Fruit fly (Drosophila melanogaster) whole organism, prepupa: Measurements from ENCODE around the gene Samuel.

Experiments used
- Blimp-1 ChIP-seq: fragments of 200-800 bp; sonication (Bioruptor generic); optimal IDR thresholded peaks from 3 replicates; lab custom pipeline; 2017; ENCODE audit warnings: missing biosample characterization, missing genetic modification characterization, mild to moderate bottlenecking, moderate library complexity, missing genetic modification reagents
- CG10631 ChIP-seq: fragments of 200-800 bp; sonication (Bioruptor generic); optimal IDR thresholded peaks from 2 replicates; lab custom pipeline; 2016; ENCODE audit warnings: missing biosample characterization, missing genetic modification characterization
- CG10669 ChIP-seq: fragments of 200-800 bp; sonication (Bioruptor generic); optimal IDR thresholded peaks from 3 replicates; lab custom pipeline; 2018; ENCODE audit warnings: missing biosample characterization, mild to moderate bottlenecking, missing genetic modification characterization, moderate library complexity
- CG11294 ChIP-seq: fragments of 200-800 bp; sonication (Bioruptor generic); IDR thresholded peaks from 2 replicates; pipeline ENCODE4 v1.3.6; 2022; ENCODE audit warnings: missing biosample characterization, missing genetic modification characterization
- CG11762 ChIP-seq: fragments of 200-800 bp; sonication (Bioruptor generic); optimal IDR thresholded peaks from 3 replicates; lab custom pipeline; 2016; ENCODE audit warnings: missing biosample characterization, missing genetic modification characterization; ENCODE audit not compliant: insufficient read depth
- CG11902 ChIP-seq: fragments of 200-800 bp; sonication (Bioruptor generic); optimal IDR thresholded peaks from 3 replicates; lab custom pipeline; 2016; ENCODE audit warnings: missing biosample characterization, missing genetic modification characterization
- CG15336 ChIP-seq: fragments of 200-800 bp; sonication (Bioruptor generic); IDR thresholded peaks from 2 replicates; pipeline ENCODE4 v1.3.6; 2022; ENCODE audit warnings: missing biosample characterization, missing genetic modification characterization
- CG1621 ChIP-seq: fragments of 200-800 bp; sonication (Bioruptor generic); optimal IDR thresholded peaks from 3 replicates; lab custom pipeline; 2018; ENCODE audit warnings: missing biosample characterization, mild to moderate bottlenecking, missing genetic modification characterization
- CG16779 ChIP-seq: fragments of 200-800 bp; sonication (Bioruptor generic); optimal IDR thresholded peaks from 3 replicates; lab custom pipeline; 2017; ENCODE audit warnings: missing biosample characterization, mild to moderate bottlenecking, missing genetic modification characterization
- CG3032 ChIP-seq: fragments of 200-800 bp; optimal IDR thresholded peaks from 2 replicates; lab custom pipeline; 2019; ENCODE audit warnings: missing biosample characterization, mild to moderate bottlenecking, missing genetic modification characterization, moderate library complexity
- CG31627 ChIP-seq: fragments of 200-800 bp; sonication (Bioruptor generic); optimal IDR thresholded peaks from 3 replicates; lab custom pipeline; 2016; ENCODE audit warnings: missing biosample characterization, missing genetic modification characterization
- CG3919 ChIP-seq: fragments of 200-800 bp; sonication (Bioruptor generic); optimal IDR thresholded peaks from 3 replicates; lab custom pipeline; 2016; ENCODE audit warnings: missing biosample characterization, missing genetic modification characterization
- CG4318 ChIP-seq: fragments of 200-800 bp; sonication (Bioruptor generic); optimal IDR thresholded peaks from 3 replicates; lab custom pipeline; 2017; ENCODE audit warnings: missing biosample characterization, mild to moderate bottlenecking, missing genetic modification characterization
- CG6163 ChIP-seq: fragments of 200-800 bp; sonication (Bioruptor generic); IDR thresholded peaks from 3 replicates; pipeline ENCODE4 v1.3.6; 2022; ENCODE audit warnings: missing biosample characterization, missing genetic modification characterization
- CG6276 ChIP-seq: fragments of 200-800 bp; sonication (Bioruptor generic); optimal IDR thresholded peaks from 2 replicates; lab custom pipeline; 2017; ENCODE audit warnings: missing biosample characterization, mild to moderate bottlenecking, missing genetic modification characterization
- CG6792 ChIP-seq: fragments of 200-800 bp; sonication (Bioruptor generic); optimal IDR thresholded peaks from 3 replicates; lab custom pipeline; 2016; ENCODE audit warnings: missing biosample characterization, missing genetic modification characterization
- CG6808 ChIP-seq: fragments of 200-800 bp; sonication (Bioruptor generic); optimal IDR thresholded peaks from 3 replicates; lab custom pipeline; 2017; ENCODE audit warnings: missing biosample characterization, missing genetic modification characterization, mild to moderate bottlenecking, moderate library complexity, missing genetic modification reagents
- CG6854 ChIP-seq: fragments of 200-800 bp; sonication (Bioruptor generic); optimal IDR thresholded peaks from 2 replicates; lab custom pipeline; 2017; ENCODE audit warnings: missing biosample characterization, mild to moderate bottlenecking, missing genetic modification characterization
- CG7368 ChIP-seq: fragments of 200-800 bp; sonication (Bioruptor generic); optimal IDR thresholded peaks from 3 replicates; lab custom pipeline; 2016; ENCODE audit warnings: missing biosample characterization, missing genetic modification characterization
- CG8119 ChIP-seq: fragments of 200-800 bp; sonication (Bioruptor generic); IDR thresholded peaks from 3 replicates; pipeline ENCODE4 v1.3.6; 2022; ENCODE audit warnings: missing biosample characterization, missing genetic modification characterization
- CG8319 ChIP-seq: fragments of 200-800 bp; sonication (Bioruptor generic); optimal IDR thresholded peaks from 3 replicates; lab custom pipeline; 2016; ENCODE audit warnings: missing biosample characterization, missing genetic modification characterization
- CG8632 ChIP-seq: fragments of 200-800 bp; sonication (Bioruptor generic); optimal IDR thresholded peaks from 3 replicates; lab custom pipeline; 2016; ENCODE audit warnings: missing biosample characterization, missing genetic modification characterization
- Eip75B ChIP-seq: fragments of 200-800 bp; sonication (Bioruptor generic); optimal IDR thresholded peaks from 3 replicates; lab custom pipeline; 2016; ENCODE audit warnings: missing biosample characterization, missing genetic modification characterization
- Eip78C ChIP-seq: fragments of 200-800 bp; sonication (Bioruptor generic); peaks from one replicate; lab custom pipeline; 2016; ENCODE audit warnings: missing biosample characterization, missing genetic modification characterization
- Eip93F ChIP-seq: fragments of 200-800 bp; sonication (Bioruptor generic); optimal IDR thresholded peaks from 2 replicates; lab custom pipeline; 2016; ENCODE audit warnings: missing biosample characterization, mild to moderate bottlenecking, missing genetic modification characterization
- Ets21C ChIP-seq: fragments of 200-800 bp; sonication (Bioruptor generic); optimal IDR thresholded peaks from 3 replicates; lab custom pipeline; 2016; ENCODE audit warnings: missing biosample characterization, missing genetic modification characterization
- Ets96B ChIP-seq: fragments of 200-800 bp; optimal IDR thresholded peaks from 2 replicates; lab custom pipeline; 2019; ENCODE audit warnings: missing biosample characterization, mild to moderate bottlenecking, missing genetic modification characterization, moderate library complexity
- Gug ChIP-seq: fragments of 200-800 bp; sonication (Bioruptor generic); IDR thresholded peaks from 2 replicates; pipeline ENCODE4 v1.3.6; 2022; ENCODE audit warnings: missing biosample characterization, missing genetic modification characterization
- Hr39 ChIP-seq: fragments of 200-800 bp; sonication (Bioruptor generic); optimal IDR thresholded peaks from 2 replicates; lab custom pipeline; 2016; ENCODE audit warnings: missing biosample characterization, missing genetic modification characterization
- Met ChIP-seq: fragments of 200-800 bp; sonication (Bioruptor generic); optimal IDR thresholded peaks from 3 replicates; lab custom pipeline; 2016; ENCODE audit warnings: missing biosample characterization, missing genetic modification characterization
- OdsH ChIP-seq: fragments of 200-800 bp; sonication (Bioruptor generic); optimal IDR thresholded peaks from 3 replicates; lab custom pipeline; 2016; ENCODE audit warnings: missing biosample characterization, missing genetic modification characterization
- Sox102F ChIP-seq: fragments of 200-800 bp; sonication (Bioruptor generic); optimal IDR thresholded peaks from 2 replicates; lab custom pipeline; 2016; ENCODE audit warnings: missing biosample characterization, mild to moderate bottlenecking, missing genetic modification characterization
- Sox14 ChIP-seq: fragments of 200-800 bp; sonication (Bioruptor generic); optimal IDR thresholded peaks from 3 replicates; lab custom pipeline; 2016; ENCODE audit warnings: missing biosample characterization, missing genetic modification characterization
- Sox15 ChIP-seq: fragments of 200-800 bp; sonication (Bioruptor generic); optimal IDR thresholded peaks from 3 replicates; lab custom pipeline; 2016; ENCODE audit warnings: missing biosample characterization, missing genetic modification characterization
- achi ChIP-seq: fragments of 200-800 bp; sonication (Bioruptor generic); optimal IDR thresholded peaks from 3 replicates; lab custom pipeline; 2016; ENCODE audit warnings: missing biosample characterization, missing genetic modification characterization
- acj6 ChIP-seq: fragments of 200-800 bp; sonication (Bioruptor generic); optimal IDR thresholded peaks from 3 replicates; lab custom pipeline; 2016; ENCODE audit warnings: missing biosample characterization, missing genetic modification characterization
- cyc ChIP-seq: fragments of 200-800 bp; sonication (Bioruptor generic); optimal IDR thresholded peaks from 3 replicates; lab custom pipeline; 2016; ENCODE audit warnings: missing biosample characterization, missing genetic modification characterization
- dac ChIP-seq: fragments of 200-800 bp; sonication (Bioruptor generic); optimal IDR thresholded peaks from 2 replicates; lab custom pipeline; 2017; ENCODE audit warnings: missing biosample characterization, mild to moderate bottlenecking, missing genetic modification characterization
- dsx ChIP-seq: fragments of 200-800 bp; optimal IDR thresholded peaks from 3 replicates; lab custom pipeline; 2019; ENCODE audit warnings: missing biosample characterization, mild to moderate bottlenecking, missing genetic modification characterization, moderate library complexity; ENCODE audit not compliant: poor library complexity, severe bottlenecking
- eg ChIP-seq: fragments of 200-800 bp; sonication (Bioruptor generic); IDR thresholded peaks from 3 replicates; pipeline ENCODE4 v1.3.6; 2022; ENCODE audit warnings: missing biosample characterization, missing genetic modification characterization
- esn ChIP-seq: fragments of 200-800 bp; sonication (Bioruptor generic); optimal IDR thresholded peaks from 2 replicates; lab custom pipeline; 2016; ENCODE audit warnings: missing biosample characterization, mild to moderate bottlenecking, missing genetic modification characterization, moderate library complexity
- fkh ChIP-seq: fragments of 200-800 bp; sonication (Bioruptor generic); optimal IDR thresholded peaks from 3 replicates; lab custom pipeline; 2017; ENCODE audit warnings: missing biosample characterization, mild to moderate bottlenecking, missing genetic modification characterization, moderate library complexity
- net ChIP-seq: fragments of 200-800 bp; sonication (Bioruptor generic); optimal IDR thresholded peaks from 3 replicates; lab custom pipeline; 2016; ENCODE audit warnings: missing biosample characterization, missing genetic modification characterization
- ss ChIP-seq, 2 experiments: fragments of 200-800 bp; sonication (Bioruptor generic); optimal IDR thresholded peaks; 2 replicates in 1 of 2; 3 replicates in 1 of 2; lab custom pipeline; 2017 to 2018; ENCODE audit warnings: mild to moderate bottlenecking in 2 of 2, missing biosample characterization in 2 of 2, missing genetic modification characterization in 2 of 2, moderate library complexity in 1 of 2
- topi ChIP-seq: fragments of 200-800 bp; sonication (Bioruptor generic); optimal IDR thresholded peaks from 3 replicates; lab custom pipeline; 2016; ENCODE audit warnings: missing biosample characterization, missing genetic modification characterization

Samuel gene

dm6 chr2L:11014671-11015070, 52.1 kb downstream of the Samuel start (continued):
- TF ChIP-seq Sox15 (no peak), Sox102F (GFP tag; lab: Kevin White, UChicago) (no peak), ss (GFP tag; optimal IDR thresholded peaks at IDR 0.05; lab: Kevin White, UChicago) (peak; percentile 37 to 42), acj6 (GFP tag; lab: Kevin White, UChicago) (peak; percentile 60), Met (GFP tag; lab: Kevin White, UChicago) (peak; percentile 51), CG6792 (GFP tag; lab: Kevin White, UChicago) (peak; percentile 40), fkh (GFP tag; lab: Kevin White, UChicago) (no peak)
- TF ChIP-seq, all 60 proteins: peak for 27

dm6 chr2L:11014018-11014611, 52.7 kb downstream of the Samuel start:
- TF ChIP-seq CG15336 (GFP tag; lab: Robert Waterston, UW) (no peak), ss (GFP tag; optimal IDR thresholded peaks at IDR 0.05; lab: Kevin White, UChicago) (no peak), net (no peak), CG16779 (tag; lab: Kevin White, UChicago) (no peak), fkh (GFP tag; lab: Kevin White, UChicago) (no peak), CG10631 (GFP tag; lab: Kevin White, UChicago) (no peak), CG6808 (GFP tag; lab: Kevin White, UChicago) (no peak), acj6 (GFP tag; lab: Kevin White, UChicago) (no peak), cyc (no peak), CG3032 (tag; lab: Kevin White, UChicago) (no peak), CG6854 (GFP tag; lab: Kevin White, UChicago) (no peak), Hr39 (no peak)

dm6 chr2L:11010999-11011398, 55.8 kb downstream of the Samuel start, which contains the start of the genes Art8 and dUTPase:
Gene Art8 (minus strand): TSS chr2L:11011086.
Gene dUTPase (plus strand): TSS chr2L:11011312.
- no peak for TF ChIP-seq CG6276 (GFP tag; lab: Kevin White, UChicago)
- TF ChIP-seq CG1621: peak; percentile 13
- no peak for TF ChIP-seq CG6808 (GFP tag; lab: Kevin White, UChicago)
- TF ChIP-seq Ets96B (tag; lab: Kevin White, UChicago): peak; percentile 56
- TF ChIP-seq Hr39: no peak
- TF ChIP-seq CG6854 (GFP tag; lab: Kevin White, UChicago): no peak
- TF ChIP-seq CG6792 (GFP tag; lab: Kevin White, UChicago): peak; percentile 51
- TF ChIP-seq CG8119 (GFP tag; lab: Robert Waterston, UW): 0 out of 3 replicates have a peak, but pooled peaks have one; percentile 29
- peak; percentile 60 for TF ChIP-seq achi (GFP tag; lab: Kevin White, UChicago)
- TF ChIP-seq CG11762 (GFP tag; lab: Kevin White, UChicago): peak; percentile 39
- TF ChIP-seq net: no peak
- peak; percentile 70 for TF ChIP-seq CG10631 (GFP tag; lab: Kevin White, UChicago)
- TF ChIP-seq ss (GFP tag; optimal IDR thresholded peaks at IDR 0.05; lab: Kevin White, UChicago): no peak
- TF ChIP-seq eg: peak; percentile 40; the same call in 1 of the 3 replicates
- no peak for TF ChIP-seq Eip75B
- no peak for TF ChIP-seq CG8632
- TF ChIP-seq Sox14 (GFP tag; lab: Kevin White, UChicago): peak; percentile 31
- peak; percentile 53 for TF ChIP-seq Eip93F (GFP tag; lab: Kevin White, UChicago)
- no peak for TF ChIP-seq Gug
- peak; percentile 58 for TF ChIP-seq acj6 (GFP tag; lab: Kevin White, UChicago)
- TF ChIP-seq Met (GFP tag; lab: Kevin White, UChicago): peak; percentile 66
- TF ChIP-seq topi (GFP tag; lab: Kevin White, UChicago): peak; percentile 46
- no peak; the same call in 1 of the 2 replicates for TF ChIP-seq CG11294 (GFP tag; lab: Robert Waterston, UW)
- no peak for TF ChIP-seq Blimp-1 (GFP tag; lab: Kevin White, UChicago)
- peak; percentile 44 for TF ChIP-seq CG31627 (GFP tag; lab: Kevin White, UChicago)
- peak; percentile 73 for TF ChIP-seq esn (GFP tag; lab: Kevin White, UChicago)
- TF ChIP-seq CG10669 (GFP tag; lab: Kevin White, UChicago): peak; percentile 38
- TF ChIP-seq dac (GFP tag; lab: Kevin White, UChicago): no peak
- TF ChIP-seq CG6163: 0 out of 3 replicates have a peak, but pooled peaks have one; percentile 19
- TF ChIP-seq OdsH (GFP tag; lab: Kevin White, UChicago): peak; percentile 65
- peak; percentile 19 for TF ChIP-seq CG11902
- TF ChIP-seq Ets21C (GFP tag; lab: Kevin White, UChicago): no peak
- TF ChIP-seq CG15336 (GFP tag; lab: Robert Waterston, UW): 0 out of 2 replicates have a peak, but pooled peaks have one; percentile 32
- no peak for TF ChIP-seq CG4318 (GFP tag; lab: Kevin White, UChicago)
- TF ChIP-seq CG3919 (GFP tag; lab: Kevin White, UChicago): peak; percentile 62
- TF ChIP-seq dsx (GFP tag; lab: Kevin White, UChicago): peak; percentile 52
- TF ChIP-seq Eip78C (GFP tag; lab: Kevin White, UChicago): peak; percentile 85
- TF ChIP-seq CG8319 (GFP tag; lab: Kevin White, UChicago): peak; percentile 19
- no peak for TF ChIP-seq CG7368 (GFP tag; lab: Kevin White, UChicago)
